Fruit fly (Drosophila melanogaster): ENCODE measurements around the gene CG33298.

dm6 chr2L:9467392-9467791 lies 27.9 kb upstream of the CG33298 start:
- TF ChIP-seq br (GFP tag; optimal IDR thresholded peaks at IDR 0.05) (no peak), Abd-B (GFP tag; optimal IDR thresholded peaks at IDR 0.05) (no peak), psq (GFP tag; optimal IDR thresholded peaks at IDR 0.05) (no peak)
